Worm (Caenorhabditis elegans): ENCODE results near the gene swm-1.

swm-1 gene

ce11 chrV:9033267-9033666 lies 21.4 kb downstream of the swm-1 start, which contains the start of gene C25E10.4:
TSS of gene C25E10.4 (plus strand) at chrV:9033567.
- TF ChIP-seq fkh-6 (tag; optimal IDR thresholded peaks at IDR 0.05) (no peak), mec-3 (tag; optimal IDR thresholded peaks at IDR 0.05; ENCODE audit: borderline replicate concordance) (no peak), ref-2 (tag; optimal IDR thresholded peaks at IDR 0.05) (no peak), madf-2 (tag; optimal IDR thresholded peaks at IDR 0.05) (no peak), hlh-15 (tag; optimal IDR thresholded peaks at IDR 0.05) (no peak), sox-4 (tag; optimal IDR thresholded peaks at IDR 0.05) (no peak), pha-4 (tag; optimal IDR thresholded peaks at IDR 0.05) (no peak), ceh-45 (GFP tag; IDR thresholded peaks at IDR 0.05) (no peak), ceh-18 (tag; optimal IDR thresholded peaks at IDR 0.05) (no peak), ceh-34 (tag; optimal IDR thresholded peaks at IDR 0.05) (no peak), elt-4 (tag; optimal IDR thresholded peaks at IDR 0.05) (no peak), ceh-22 (tag; optimal IDR thresholded peaks at IDR 0.05) (no peak), F13H6.1 (tag; optimal IDR thresholded peaks at IDR 0.05) (no peak), hlh-8 (tag; optimal IDR thresholded peaks at IDR 0.05) (no peak), tbx-2 (tag; optimal IDR thresholded peaks at IDR 0.05) (no peak), pax-1 (tag; optimal IDR thresholded peaks at IDR 0.05) (no peak)

DNA sequence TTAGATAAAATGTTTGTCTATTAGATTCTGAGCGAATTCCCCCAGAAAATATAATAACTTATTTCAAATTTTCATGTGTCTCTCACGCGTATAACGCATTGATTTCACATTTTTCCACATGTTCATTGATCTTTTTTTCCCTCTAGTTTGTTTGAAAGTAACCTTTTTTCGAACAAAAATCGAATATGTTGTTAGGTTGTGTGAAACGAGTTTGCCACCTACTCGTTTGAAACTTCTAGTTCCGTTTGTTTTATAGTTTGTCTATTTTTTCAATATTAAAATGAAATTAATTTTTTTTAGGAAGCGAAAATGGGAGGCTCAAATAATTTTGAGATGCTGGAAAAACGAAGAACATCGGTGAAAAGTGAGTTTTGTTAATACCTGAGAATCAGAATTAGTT lies 24.4 kb downstream of the swm-1 start, which contains the start of gene C25E10.5:
Gene C25E10.5, plus strand, starts transcription at position 301 of the 400 bp plus-strand sequence.
- TF ChIP-seq ceh-19 (GFP tag; optimal IDR thresholded peaks at IDR 0.05), result no peak
- TF ChIP-seq pqm-1 (tag; optimal IDR thresholded peaks at IDR 0.05), result no peak
- TF ChIP-seq fax-1 (tag; optimal IDR thresholded peaks at IDR 0.05), result no peak
- no peak for TF ChIP-seq C38D4.7 (GFP tag; optimal IDR thresholded peaks at IDR 0.05)
- no peak for TF ChIP-seq unc-3 (GFP tag; conservative IDR thresholded peaks at IDR 0.05)
- no peak for TF ChIP-seq unc-3 (tag; optimal IDR thresholded peaks at IDR 0.05)
- no peak for TF ChIP-seq ztf-16 (tag; optimal IDR thresholded peaks at IDR 0.05)
- TF ChIP-seq tbx-2 (tag; optimal IDR thresholded peaks at IDR 0.05), result no peak
- no peak for TF ChIP-seq ceh-31 (tag; optimal IDR thresholded peaks at IDR 0.05)
- no peak for TF ChIP-seq ceh-45 (GFP tag; IDR thresholded peaks at IDR 0.05)
- no peak for TF ChIP-seq F13H6.1 (tag; optimal IDR thresholded peaks at IDR 0.05)
- TF ChIP-seq lin-11 (tag; optimal IDR thresholded peaks at IDR 0.05), result no peak
- no peak for TF ChIP-seq hlh-30 (tag; optimal IDR thresholded peaks at IDR 0.05; ENCODE audit: insufficient read depth)
- no peak for TF ChIP-seq ceh-18 (tag; optimal IDR thresholded peaks at IDR 0.05)
- TF ChIP-seq ceh-34 (tag; optimal IDR thresholded peaks at IDR 0.05), result no peak
- TF ChIP-seq dve-1 (tag; optimal IDR thresholded peaks at IDR 0.05), result no peak
- TF ChIP-seq pha-4 (tag; optimal IDR thresholded peaks at IDR 0.05), result no peak
- TF ChIP-seq ceh-6 (GFP tag; optimal IDR thresholded peaks at IDR 0.05), result no peak
- no peak for TF ChIP-seq mec-3 (tag; optimal IDR thresholded peaks at IDR 0.05; ENCODE audit: borderline replicate concordance)
- no peak for TF ChIP-seq ceh-14 (tag; optimal IDR thresholded peaks at IDR 0.05)

DNA sequence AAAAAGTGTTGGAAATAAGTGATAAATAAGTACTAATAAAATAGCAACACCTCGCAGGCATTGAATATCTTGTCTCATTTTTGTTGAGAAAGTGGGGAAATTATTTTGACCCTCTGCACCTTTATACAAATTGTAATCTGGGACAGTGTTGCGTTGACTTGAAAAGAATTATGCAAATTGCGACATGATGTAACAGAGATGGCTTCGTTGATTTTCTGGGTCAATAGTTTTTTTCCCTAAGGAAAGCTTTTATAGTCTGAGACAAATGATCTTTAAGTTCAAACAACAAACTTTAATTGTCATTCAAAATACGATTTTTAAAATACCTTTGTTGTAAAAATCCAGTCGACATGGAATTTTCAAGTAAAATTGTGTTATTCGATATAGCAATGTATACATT lies 30.0 kb downstream of the swm-1 start, which contains the start of gene bus-1:
Gene bus-1, minus strand, starts transcription at position 101 of the 400 bp plus-strand sequence.
- no peak for TF ChIP-seq fkh-6 (tag; optimal IDR thresholded peaks at IDR 0.05)
- no peak for TF ChIP-seq hlh-15 (tag; optimal IDR thresholded peaks at IDR 0.05)
- no peak for TF ChIP-seq ceh-6 (GFP tag; optimal IDR thresholded peaks at IDR 0.05)
- no peak for TF ChIP-seq pha-2 (tag; optimal IDR thresholded peaks at IDR 0.05)
- no peak for TF ChIP-seq lin-11 (tag; optimal IDR thresholded peaks at IDR 0.05)
- no peak for TF ChIP-seq elt-4 (tag; optimal IDR thresholded peaks at IDR 0.05)
- TF ChIP-seq sox-2 (GFP tag; IDR thresholded peaks at IDR 0.05), result no peak
- TF ChIP-seq ceh-30 (tag; optimal IDR thresholded peaks at IDR 0.05), result no peak
- no peak for TF ChIP-seq ceh-2 (tag; optimal IDR thresholded peaks at IDR 0.05)

ce11 chrV:9022078-9022477 lies 32.6 kb downstream of the swm-1 start, which contains the start of gene oac-41:
TSS of gene oac-41 (minus strand) at chrV:9022178.
- TF ChIP-seq unc-86 (tag; optimal IDR thresholded peaks at IDR 0.05) (no peak), unc-3 (GFP tag; conservative IDR thresholded peaks at IDR 0.05) (no peak), unc-3 (tag; optimal IDR thresholded peaks at IDR 0.05) (no peak), pax-1 (tag; optimal IDR thresholded peaks at IDR 0.05) (no peak), zip-5 (tag; optimal IDR thresholded peaks at IDR 0.05) (no peak), pha-4 (tag; optimal IDR thresholded peaks at IDR 0.05) (no peak), ceh-2 (tag; optimal IDR thresholded peaks at IDR 0.05) (no peak), sox-2 (GFP tag; IDR thresholded peaks at IDR 0.05) (no peak), tbx-7 (tag; optimal IDR thresholded peaks at IDR 0.05) (no peak), ama-1 (optimal IDR thresholded peaks at IDR 0.05) (no peak), che-1 (tag; optimal IDR thresholded peaks at IDR 0.05) (no peak), ets-4 (tag; optimal IDR thresholded peaks at IDR 0.05) (no peak), lim-6 (tag; optimal IDR thresholded peaks at IDR 0.05) (no peak), ttx-3 (tag; optimal IDR thresholded peaks at IDR 0.05) (no peak)
